Fruit fly (Drosophila melanogaster) whole organism, embryonic: ENCODE results near the gene sra.
A peak's percentile ranks its signal among the peaks of the same experiment; 100 is the strongest.

Experiments used
- CTCF ChIP-seq: fragments of 200-800 bp; sonication (Bioruptor generic); optimal IDR thresholded peaks from 2 replicates; lab custom pipeline; 2017; ENCODE audit warnings: missing biosample characterization, mild to moderate bottlenecking, missing genetic modification characterization, moderate library complexity
- Camta ChIP-seq: fragments of 200-800 bp; sonication (Bioruptor generic); optimal IDR thresholded peaks from 2 replicates; lab custom pipeline; 2016; ENCODE audit warnings: missing biosample characterization, missing genetic modification characterization
- Dip2 ChIP-seq: fragments of 200-800 bp; sonication (Bioruptor generic); IDR thresholded peaks from 2 replicates; pipeline ENCODE4 v1.3.6; 2022; ENCODE audit warnings: missing biosample characterization, missing genetic modification characterization
- Doc3 ChIP-seq: fragments of 200-800 bp; sonication (Bioruptor generic); IDR thresholded peaks from 3 replicates; pipeline ENCODE4 v1.3.6; 2022; ENCODE audit warnings: missing biosample characterization, missing genetic modification characterization; ENCODE audit not compliant: partially characterized antibody
- Mes4 ChIP-seq: fragments of 200-800 bp; sonication (Bioruptor generic); optimal IDR thresholded peaks from 2 replicates; lab custom pipeline; 2016; ENCODE audit warnings: missing biosample characterization, missing genetic modification characterization
- gro ChIP-seq: fragments of 200-800 bp; sonication (Bioruptor generic); optimal IDR thresholded peaks from 2 replicates; lab custom pipeline; 2016; ENCODE audit warnings: missing biosample characterization, missing genetic modification characterization
- org-1 ChIP-seq: fragments of 200-800 bp; sonication (Bioruptor generic); optimal IDR thresholded peaks from 2 replicates; lab custom pipeline; 2017; ENCODE audit warnings: missing biosample characterization, missing genetic modification characterization
- psq ChIP-seq: fragments of 200-800 bp; sonication (Bioruptor generic); optimal IDR thresholded peaks from 2 replicates; lab custom pipeline; 2017; ENCODE audit warnings: missing biosample characterization, missing genetic modification characterization
- sens-2 ChIP-seq: fragments of 200-800 bp; sonication (Bioruptor generic); IDR thresholded peaks from 2 replicates; pipeline ENCODE4 v1.3.6; 2022; ENCODE audit warnings: missing biosample characterization, missing genetic modification characterization
- sima ChIP-seq: fragments of 200-800 bp; sonication (Bioruptor generic); optimal IDR thresholded peaks from 2 replicates; lab custom pipeline; 2016; ENCODE audit warnings: missing biosample characterization, missing genetic modification characterization

DNA sequence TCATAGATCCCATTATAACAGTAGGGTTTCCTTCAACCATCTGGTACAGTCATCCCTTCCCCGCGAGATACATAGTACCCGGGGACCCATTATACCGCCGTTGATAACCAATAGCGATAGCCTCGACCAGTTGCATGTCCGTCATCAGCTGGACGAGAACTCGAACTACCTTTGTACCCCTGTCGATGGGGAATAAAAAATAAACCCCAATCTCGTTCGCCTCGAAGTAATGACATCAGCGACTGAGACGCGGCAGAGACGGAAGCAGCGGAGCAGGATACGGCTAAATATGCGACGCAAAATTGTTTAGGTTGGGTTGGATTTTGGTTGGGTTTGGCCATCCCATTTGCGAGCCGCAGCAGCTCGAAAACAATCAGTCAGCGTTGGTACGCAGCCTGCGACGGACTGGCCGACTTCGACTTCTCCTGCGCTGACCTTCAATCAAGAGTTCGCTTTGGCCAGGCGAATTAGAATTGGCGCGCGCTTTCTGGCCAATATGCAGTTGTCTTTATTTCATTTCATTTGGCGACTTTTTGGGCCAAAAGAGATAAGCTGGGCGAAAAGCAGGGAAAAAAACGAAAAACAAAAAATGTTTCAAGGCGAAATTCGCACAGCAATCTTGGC lies 53.8 kb downstream of the sra start:
- no peak for TF ChIP-seq Camta (GFP tag; lab: Kevin White, UChicago)
- no peak for TF ChIP-seq gro (GFP tag; lab: Kevin White, UChicago)
- TF ChIP-seq Doc3 (GFP tag; lab: Robert Waterston, UW): no peak
- TF ChIP-seq Dip2 (GFP tag; lab: Robert Waterston, UW): no peak
- no peak for TF ChIP-seq sima (GFP tag; lab: Kevin White, UChicago)
- TF ChIP-seq CTCF: no peak
- TF ChIP-seq psq (GFP tag; lab: Kevin White, UChicago): no peak
- no peak for TF ChIP-seq sens-2 (GFP tag; lab: Robert Waterston, UW)
- TF ChIP-seq org-1 (GFP tag; lab: Kevin White, UChicago): peak; percentile 29
- TF ChIP-seq Mes4 (GFP tag; lab: Kevin White, UChicago): no peak
